Worm (Caenorhabditis elegans) whole organism, L3 larva: ENCODE data around the gene cogc-4.

ENCODE experiments used
- ZK546.5 ChIP-seq: sonication (generic microtip); optimal IDR thresholded peaks from 2 replicates; lab custom pipeline; 2017; ENCODE audit warnings: missing biosample characterization, missing genetic modification characterization
- aly-2 ChIP-seq: fragments of 150-350 bp; optimal IDR thresholded peaks from 2 replicates; lab custom pipeline; 2014; ENCODE audit warnings: missing biosample characterization, missing genetic modification characterization
- ama-1 ChIP-seq: fragments of 150-350 bp; optimal IDR thresholded peaks from 2 replicates; lab custom pipeline; 2018
- ceh-16 ChIP-seq: sonication (generic microtip); optimal IDR thresholded peaks from 2 replicates; lab custom pipeline; 2017; ENCODE audit warnings: missing biosample characterization, missing genetic modification characterization
- ceh-82 ChIP-seq: fragments of 150-350 bp; optimal IDR thresholded peaks from 2 replicates; lab custom pipeline; 2014; ENCODE audit warnings: missing biosample characterization, missing genetic modification characterization
- ceh-9 ChIP-seq: sonication (generic microtip); optimal IDR thresholded peaks from 2 replicates; lab custom pipeline; 2018; ENCODE audit warnings: missing biosample characterization, missing genetic modification characterization
- egl-27 ChIP-seq: sonication (generic microtip); optimal IDR thresholded peaks from 4 replicates; lab custom pipeline; 2017; ENCODE audit warnings: missing biosample characterization, missing genetic modification reagents, missing genetic modification characterization
- elt-1 ChIP-seq: fragments of 150-350 bp; optimal IDR thresholded peaks from 2 replicates; lab custom pipeline; 2014; ENCODE audit warnings: missing biosample characterization, missing genetic modification characterization
- elt-2 ChIP-seq: sonication (generic microtip); optimal IDR thresholded peaks from 2 replicates; lab custom pipeline; 2016; ENCODE audit warnings: missing genetic modification reagents, mild to moderate bottlenecking, missing genetic modification characterization, missing compliant biosample characterization
- elt-3 ChIP-seq, 3 experiments: fragments of 150-350 bp in 1 of 3; sonication (generic microtip) in 2 of 3; optimal IDR thresholded peaks; 2 replicates in 2 of 3; 4 replicates in 1 of 3; lab custom pipeline; 2014 to 2017; ENCODE audit warnings: missing biosample characterization in 3 of 3, missing genetic modification characterization in 3 of 3
- eor-1 ChIP-seq, 2 experiments: fragments of 150-350 bp; optimal IDR thresholded peaks; 2 replicates each; lab custom pipeline; 2014 to 2018; ENCODE audit warnings: missing biosample characterization in 2 of 2, missing genetic modification characterization in 2 of 2
- fkh-10 ChIP-seq: sonication (generic microtip); optimal IDR thresholded peaks from 2 replicates; lab custom pipeline; 2017; ENCODE audit warnings: missing biosample characterization, missing genetic modification reagents, missing genetic modification characterization
- fkh-2 ChIP-seq: fragments of 150-350 bp; optimal IDR thresholded peaks from 2 replicates; lab custom pipeline; 2014; ENCODE audit warnings: missing biosample characterization, missing genetic modification reagents, missing genetic modification characterization
- fos-1 ChIP-seq: fragments of 150-350 bp; optimal IDR thresholded peaks from 2 replicates; lab custom pipeline; 2014; ENCODE audit warnings: missing biosample characterization, missing genetic modification characterization
- hmg-11 ChIP-seq: sonication (generic microtip); optimal IDR thresholded peaks from 2 replicates; lab custom pipeline; 2016; ENCODE audit warnings: missing genetic modification characterization, missing compliant biosample characterization
- jun-1 ChIP-seq: fragments of 150-350 bp; optimal IDR thresholded peaks from 2 replicates; lab custom pipeline; 2014; ENCODE audit warnings: missing biosample characterization, missing genetic modification reagents, missing genetic modification characterization
- lin-39 ChIP-seq: fragments of 150-350 bp; optimal IDR thresholded peaks from 2 replicates; lab custom pipeline; 2018; ENCODE audit warnings: missing biosample characterization, missing genetic modification reagents, missing genetic modification characterization
- lsy-12 ChIP-seq: sonication (generic microtip); optimal IDR thresholded peaks from 2 replicates; lab custom pipeline; 2016; ENCODE audit warnings: mild to moderate bottlenecking, missing genetic modification characterization, missing compliant biosample characterization
- mdl-1 ChIP-seq: fragments of 150-350 bp; optimal IDR thresholded peaks from 2 replicates; lab custom pipeline; 2014; ENCODE audit warnings: missing biosample characterization, missing genetic modification characterization
- nfya-1 ChIP-seq: sonication (generic microtip); optimal IDR thresholded peaks from 2 replicates; lab custom pipeline; 2017; ENCODE audit warnings: missing genetic modification characterization, mild to moderate bottlenecking, missing compliant biosample characterization, antibody characterized with exemption, moderate library complexity; ENCODE audit not compliant: insufficient read depth
- nhr-25 ChIP-seq: sonication (generic microtip); optimal IDR thresholded peaks from 2 replicates; lab custom pipeline; 2017; ENCODE audit warnings: missing biosample characterization, missing genetic modification characterization
- nhr-28 ChIP-seq: fragments of 150-350 bp; optimal IDR thresholded peaks from 2 replicates; lab custom pipeline; 2014; ENCODE audit warnings: missing biosample characterization, missing genetic modification characterization
- nhr-43 ChIP-seq: sonication (generic microtip); optimal IDR thresholded peaks from 2 replicates; lab custom pipeline; 2016; ENCODE audit warnings: mild to moderate bottlenecking, missing genetic modification characterization, missing compliant biosample characterization; ENCODE audit not compliant: poor library complexity, severe bottlenecking
- nhr-67 ChIP-seq: fragments of 150-350 bp; optimal IDR thresholded peaks from 2 replicates; lab custom pipeline; 2014; ENCODE audit warnings: missing biosample characterization, missing genetic modification characterization
- nhr-76 ChIP-seq: fragments of 150-350 bp; sonication (generic microtip); optimal IDR thresholded peaks from 5 replicates; lab custom pipeline; 2014; ENCODE audit warnings: missing biosample characterization, missing genetic modification characterization
- nhr-77 ChIP-seq: fragments of 150-350 bp; optimal IDR thresholded peaks from 2 replicates; lab custom pipeline; 2014; ENCODE audit warnings: missing biosample characterization, missing genetic modification characterization
- pqm-1 ChIP-seq: fragments of 150-350 bp; optimal IDR thresholded peaks from 2 replicates; lab custom pipeline; 2017; ENCODE audit warnings: missing biosample characterization, missing genetic modification characterization, inconsistent platforms
- skn-1 ChIP-seq: fragments of 150-350 bp; optimal IDR thresholded peaks from 2 replicates; lab custom pipeline; 2014; ENCODE audit warnings: missing biosample characterization, missing genetic modification characterization
- snpc-4 ChIP-seq: fragments of 150-350 bp; optimal IDR thresholded peaks from 2 replicates; lab custom pipeline; 2014; ENCODE audit warnings: missing biosample characterization, missing genetic modification characterization
- unc-62 ChIP-seq: fragments of 150-350 bp; sonication (generic microtip); optimal IDR thresholded peaks from 4 replicates; lab custom pipeline; 2014; ENCODE audit warnings: missing biosample characterization, missing genetic modification reagents, missing genetic modification characterization
- ztf-11 ChIP-seq: fragments of 150-350 bp; optimal IDR thresholded peaks from 2 replicates; lab custom pipeline; 2014; ENCODE audit warnings: missing biosample characterization, missing genetic modification characterization
- ztf-4 ChIP-seq: fragments of 150-350 bp; optimal IDR thresholded peaks from 2 replicates; lab custom pipeline; 2014; ENCODE audit warnings: missing biosample characterization, missing genetic modification characterization

Gene cogc-4

ce11 chrII:1403056-1403455 is at the start of gene cogc-4, which contains the start of gene Y51H7C.41:
Gene cogc-4 (plus strand): TSS chrII:1403441.
Gene Y51H7C.41 (plus strand): TSS chrII:1403321.
- no peak for TF ChIP-seq egl-27 (tag; lab: Kevin White, UChicago)
- TF ChIP-seq ceh-16 (tag; lab: Kevin White, UChicago) = no peak
- TF ChIP-seq nhr-28 (tag; lab: Kevin White, UChicago) = no peak
- no peak for TF ChIP-seq elt-2
- no peak for TF ChIP-seq fkh-2 (tag; lab: Kevin White, UChicago)
- no peak for TF ChIP-seq ama-1 (lab: Kevin White, UChicago)
- TF ChIP-seq aly-2 (tag; lab: Kevin White, UChicago) = no peak
- TF ChIP-seq mdl-1 (tag; lab: Kevin White, UChicago) = no peak
- TF ChIP-seq fos-1 = no peak
- no peak for TF ChIP-seq ZK546.5 (tag; lab: Kevin White, UChicago)

ce11 chrII:1355480-1355879 is 47.8 kb upstream of the cogc-4 start, which contains the start of gene C13A10.1:
Gene C13A10.1 (minus strand): TSS chrII:1355649.
- peak; percentile 26 for TF ChIP-seq pqm-1 (tag; lab: Kevin White, UChicago)
- TF ChIP-seq skn-1 = no peak
- TF ChIP-seq elt-2 = peak; percentile 54
- TF ChIP-seq nhr-77 (tag; lab: Kevin White, UChicago) = no peak
- TF ChIP-seq nhr-43 (tag; lab: Kevin White, UChicago) = no peak
- TF ChIP-seq ztf-4 (tag; lab: Kevin White, UChicago) = no peak
- TF ChIP-seq, all 47 proteins: peak for 2

- TF ChIP-seq ceh-82 = no peak
- TF ChIP-seq snpc-4 = no peak
- TF ChIP-seq fkh-10 (GFP tag; lab: Kevin White, UChicago) = no peak
- TF ChIP-seq nhr-25 (tag; lab: Kevin White, UChicago) = no peak
- no peak for TF ChIP-seq nhr-43 (tag; lab: Kevin White, UChicago)
These were observed 46.0 kb upstream of the cogc-4 start for ce11 chrII:1357262-1357661.

ce11 chrII:1357905-1358304 is 45.3 kb upstream of the cogc-4 start, which contains the start of gene C13A10.2:
Gene C13A10.2 (minus strand): TSS chrII:1358005.
- no peak for TF ChIP-seq nhr-67 (tag; lab: Kevin White, UChicago)
- no peak for TF ChIP-seq jun-1
- no peak for TF ChIP-seq nfya-1
- TF ChIP-seq unc-62 (GFP tag; lab: Kevin White, UChicago) = no peak
- TF ChIP-seq lsy-12 (tag; lab: Kevin White, UChicago) = no peak

- TF ChIP-seq skn-1 (no peak), fos-1 (no peak), elt-2 (no peak), nhr-76 (tag; lab: Kevin White, UChicago) (no peak), nfya-1 (peak; percentile 4), nhr-43 (tag; lab: Kevin White, UChicago) (no peak), elt-1 (peak; percentile 54), ceh-9 (no peak), eor-1 (tag; optimal IDR thresholded peaks at IDR 0.05; lab: Kevin White, UChicago) (no peak), elt-3 (tag; optimal IDR thresholded peaks at IDR 0.05; lab: Kevin White, UChicago) (no peak), ceh-82 (no peak), lin-39 (peak; percentile 85)
- TF ChIP-seq, all 47 proteins: peak for 3
These were observed 43.0 kb upstream of the cogc-4 start for ce11 chrII:1360257-1360656.

- no peak for TF ChIP-seq hmg-11 (tag; lab: Kevin White, UChicago)
- TF ChIP-seq skn-1 = no peak
These were observed 40.8 kb upstream of the cogc-4 start for ce11 chrII:1362423-1362822.

ce11 chrII:1365985-1366384 is 37.3 kb upstream of the cogc-4 start:
- TF ChIP-seq nhr-76 (tag; lab: Kevin White, UChicago) (no peak), fkh-10 (GFP tag; lab: Kevin White, UChicago) (no peak), nhr-67 (tag; lab: Kevin White, UChicago) (no peak), fkh-2 (tag; lab: Kevin White, UChicago) (no peak), ceh-9 (no peak), ztf-11 (tag; lab: Kevin White, UChicago) (no peak)
